Worm (Caenorhabditis elegans): ENCODE results near the gene Y38H8A.4.

DNA sequence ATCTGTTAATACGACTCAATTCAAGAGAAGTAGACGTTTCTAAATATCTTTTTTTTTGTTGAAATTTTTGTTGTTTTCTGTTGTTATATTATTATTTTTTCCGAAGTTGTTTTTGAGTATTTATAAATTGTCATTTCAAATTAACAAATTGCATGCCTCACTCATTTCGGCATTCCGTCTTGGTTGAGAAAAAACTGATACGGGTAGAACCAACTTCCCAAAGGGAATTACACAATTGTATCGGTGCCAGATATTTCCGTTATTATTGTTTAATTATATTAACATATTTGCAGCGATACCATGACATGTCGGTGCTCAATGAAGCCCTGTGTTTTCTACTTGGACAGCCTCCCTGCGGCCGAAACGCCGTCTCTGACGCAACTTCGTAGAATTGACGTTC lies 42.9 kb downstream of the Y38H8A.4 start, which contains the start of gene K09B11.4:
- TF ChIP-seq mel-28 (tag; optimal IDR thresholded peaks at IDR 0.05; ENCODE audit: borderline replicate concordance) (no peak), unc-62 (GFP tag; optimal IDR thresholded peaks at IDR 0.05) (no peak), cebp-1 (GFP tag; IDR thresholded peaks at IDR 0.05) (no peak), cebp-1 (tag; optimal IDR thresholded peaks at IDR 0.05) (no peak)

Measured in whole organism, young adult.